Worm (Caenorhabditis elegans) whole organism, early embryonic: ENCODE measurements around the gene F58A4.6.
A peak's percentile ranks its signal among the peaks of the same experiment; 100 is the strongest.

Experiments used
- B0310.2 ChIP-seq: sonication (generic microtip); optimal IDR thresholded peaks from 2 replicates; lab custom pipeline; 2016; ENCODE audit warnings: mild to moderate bottlenecking, missing genetic modification characterization, missing compliant biosample characterization
- F13C5.2 ChIP-seq: sonication (generic microtip); optimal IDR thresholded peaks from 2 replicates; lab custom pipeline; 2017; ENCODE audit warnings: mild to moderate bottlenecking, missing genetic modification characterization, inconsistent platforms, missing compliant biosample characterization
- aly-1 ChIP-seq: sonication (generic microtip); optimal IDR thresholded peaks from 2 replicates; lab custom pipeline; 2016; ENCODE audit warnings: missing genetic modification characterization, missing compliant biosample characterization
- ama-1 ChIP-seq: fragments of 150-350 bp; optimal IDR thresholded peaks from 2 replicates; lab custom pipeline; 2014
- ceh-13 ChIP-seq: fragments of 200-800 bp; sonication (Bioruptor generic); optimal IDR thresholded peaks from 2 replicates; lab custom pipeline; 2018; ENCODE audit warnings: mild to moderate bottlenecking, missing genetic modification characterization, missing compliant biosample characterization
- ceh-36 ChIP-seq: sonication (generic microtip); optimal IDR thresholded peaks from 2 replicates; lab custom pipeline; 2016; ENCODE audit warnings: missing genetic modification characterization, inconsistent platforms, missing compliant biosample characterization
- ets-7 ChIP-seq: sonication (generic microtip); optimal IDR thresholded peaks from 2 replicates; lab custom pipeline; 2016; ENCODE audit warnings: missing genotype, missing genetic modification characterization, missing compliant biosample characterization
- flt-1 ChIP-seq: fragments of 200-800 bp; sonication (Bioruptor generic); IDR thresholded peaks from 2 replicates; pipeline ENCODE4 v1.3.6; 2022; ENCODE audit warnings: missing genetic modification characterization, missing compliant biosample characterization
- hmbx-1 ChIP-seq: sonication (generic microtip); optimal IDR thresholded peaks from 2 replicates; lab custom pipeline; 2016; ENCODE audit warnings: mild to moderate bottlenecking, missing genetic modification characterization, missing compliant biosample characterization
- hmg-4 ChIP-seq: fragments of 200-800 bp; sonication (Bioruptor generic); optimal IDR thresholded peaks from 2 replicates; lab custom pipeline; 2018; ENCODE audit warnings: mild to moderate bottlenecking, missing genetic modification characterization, missing compliant biosample characterization
- hnd-1 ChIP-seq: sonication (generic microtip); optimal IDR thresholded peaks from 2 replicates; lab custom pipeline; 2016; ENCODE audit warnings: missing genetic modification characterization, missing compliant biosample characterization
- pes-1 ChIP-seq: fragments of 200-800 bp; sonication (Bioruptor generic); IDR thresholded peaks from 2 replicates; pipeline ENCODE4 v1.3.6; 2022; ENCODE audit warnings: missing genetic modification reagents, missing genetic modification characterization, missing compliant biosample characterization
- scrt-1 ChIP-seq: fragments of 200-800 bp; sonication (Bioruptor generic); IDR thresholded peaks from 2 replicates; pipeline ENCODE4 v1.3.6; 2022; ENCODE audit warnings: missing genetic modification characterization, missing compliant biosample characterization
- sea-1 ChIP-seq: fragments of 200-800 bp; sonication (Bioruptor generic); conservative IDR thresholded peaks from 2 replicates; pipeline ENCODE4 v1.3.6; 2022; ENCODE audit warnings: missing genetic modification characterization, missing compliant biosample characterization
- tbx-11 ChIP-seq: fragments of 200-800 bp; sonication (Bioruptor generic); IDR thresholded peaks from 2 replicates; pipeline ENCODE4 v1.3.6; 2022; ENCODE audit warnings: missing genetic modification characterization, missing compliant biosample characterization
- tbx-37 ChIP-seq: fragments of 200-800 bp; sonication (Bioruptor generic); conservative IDR thresholded peaks from 2 replicates; pipeline ENCODE4 v1.3.6; 2022; ENCODE audit warnings: missing genetic modification reagents, missing genetic modification characterization, missing compliant biosample characterization
- tra-4 ChIP-seq: sonication (generic microtip); optimal IDR thresholded peaks from 2 replicates; lab custom pipeline; 2017; ENCODE audit warnings: missing genetic modification characterization, missing compliant biosample characterization

Gene F58A4.6

DNA sequence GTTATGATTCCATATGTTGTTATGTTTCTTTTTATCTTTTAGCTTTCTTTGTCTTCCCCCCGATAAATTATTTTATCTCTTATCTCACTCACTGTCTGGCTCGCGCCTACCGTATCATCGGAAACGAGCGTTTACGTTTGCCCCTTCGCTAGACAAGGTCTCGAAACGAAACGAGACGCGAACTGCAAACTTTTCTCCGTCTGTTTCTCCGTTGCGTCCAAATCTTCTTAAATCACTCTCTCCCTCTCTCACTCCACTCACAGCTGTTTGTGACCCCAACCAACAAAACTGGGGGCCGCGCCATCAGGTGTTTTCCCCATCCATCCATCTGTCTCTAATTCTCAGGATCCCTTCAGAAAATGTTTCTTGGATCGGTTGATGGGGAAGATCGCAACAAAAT is 5.9 kb downstream of the F58A4.6 start:
- no peak for TF ChIP-seq ets-7 (tag; lab: Kevin White, UChicago)
- TF ChIP-seq tra-4, result no peak

DNA sequence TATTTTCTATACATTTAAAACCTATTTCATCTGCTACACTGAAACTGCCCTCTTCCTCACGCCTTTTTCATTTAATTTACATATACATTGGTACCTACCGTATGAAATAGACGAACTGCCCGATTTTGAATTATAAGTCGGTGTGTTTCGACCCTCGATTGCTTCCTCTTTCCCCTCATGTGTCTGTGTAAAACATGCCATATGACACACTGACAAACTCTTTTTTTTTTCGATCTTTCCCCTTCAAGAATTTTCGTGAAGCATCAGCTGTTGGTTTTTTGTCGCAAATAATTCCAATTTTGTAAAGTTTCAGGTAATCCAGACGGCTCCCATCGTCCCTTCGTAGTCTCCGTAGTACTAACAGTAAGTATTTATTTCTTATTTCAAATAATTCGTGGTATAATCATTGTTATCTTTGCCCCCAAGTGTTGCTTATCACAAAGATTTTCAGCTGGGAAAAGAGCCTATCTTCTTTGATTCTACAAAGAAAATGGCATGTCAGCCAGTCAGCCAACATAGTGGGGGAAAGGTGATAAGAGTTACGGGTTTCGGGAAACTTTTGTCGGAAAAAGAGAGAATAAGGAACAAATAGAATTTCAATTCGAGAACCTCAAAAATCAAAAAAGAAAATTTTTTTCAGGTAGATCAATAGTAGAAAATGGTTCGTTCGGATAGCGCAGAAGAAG is 7.7 kb downstream of the F58A4.6 start:
- TF ChIP-seq flt-1 (GFP tag; lab: Robert Waterston, UW) (no peak), tbx-11 (GFP tag; lab: Robert Waterston, UW) (no peak), aly-1 (tag; lab: Kevin White, UChicago) (no peak), B0310.2 (tag; lab: Kevin White, UChicago) (no peak), sea-1 (no peak), hmg-4 (GFP tag; lab: Kevin White, UChicago) (no peak)

DNA sequence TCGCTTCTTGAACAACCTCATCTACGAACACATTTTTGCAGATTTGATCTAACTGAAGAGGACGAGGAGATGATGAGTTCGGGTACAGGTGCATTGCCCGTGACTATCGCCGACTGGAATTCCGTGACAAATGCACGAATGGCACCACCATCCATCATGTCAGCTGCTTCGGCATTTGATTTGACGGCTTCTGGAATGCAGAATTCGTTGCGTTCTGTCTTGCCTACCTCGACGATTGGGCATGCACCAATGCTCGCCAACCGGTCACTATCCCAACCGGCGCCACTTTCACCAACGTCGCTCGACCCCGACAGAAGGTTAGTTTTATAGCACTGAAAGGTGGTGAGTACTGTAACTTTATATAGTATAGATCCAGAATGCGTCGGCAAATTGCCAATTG is 9.2 kb downstream of the F58A4.6 start:
- TF ChIP-seq tra-4, result no peak

DNA sequence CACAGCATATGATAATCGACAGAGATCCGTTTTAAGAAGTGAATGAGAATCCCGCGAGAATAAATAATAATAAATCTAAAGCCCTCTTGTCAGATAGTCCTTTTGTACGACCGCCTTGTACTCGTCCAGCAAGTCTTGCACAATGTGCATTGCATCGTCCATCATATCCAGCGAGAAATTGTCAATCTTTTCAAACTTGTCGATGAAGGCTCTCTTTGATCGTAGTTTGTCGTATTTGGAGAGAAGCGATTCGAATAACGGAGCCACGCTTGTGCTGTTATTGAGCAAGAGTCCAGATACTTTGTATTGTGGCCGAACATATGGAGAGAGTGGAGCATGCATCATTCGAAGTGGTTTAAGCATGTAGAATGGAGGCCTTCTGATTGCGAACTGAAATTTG is 12.3 kb downstream of the F58A4.6 start:
- TF ChIP-seq aly-1 (tag; lab: Kevin White, UChicago), result no peak

DNA sequence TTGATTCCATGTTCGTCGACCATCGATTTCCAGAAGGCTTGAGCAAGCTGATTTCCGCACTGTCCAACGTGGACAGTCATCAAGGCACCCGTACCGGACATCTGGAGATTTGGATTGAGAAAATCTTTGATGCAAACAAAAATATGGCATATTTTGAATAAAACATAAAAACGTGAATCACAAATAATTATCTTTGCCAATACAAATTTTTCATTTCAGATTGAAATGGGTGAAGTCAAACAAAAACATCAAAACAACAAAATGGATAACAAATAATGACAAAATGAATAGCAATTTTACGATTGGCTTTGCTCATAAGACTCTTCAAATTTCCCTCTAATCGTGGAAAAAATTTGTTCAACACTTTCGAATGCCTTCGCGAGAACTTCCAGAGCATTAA is 14.8 kb downstream of the F58A4.6 start, which contains the start of gene tbg-1:
Gene tbg-1, minus strand, starts transcription at position 101 of the 400 bp plus-strand sequence.
- no peak for TF ChIP-seq hnd-1
- no peak for TF ChIP-seq ets-7 (tag; lab: Kevin White, UChicago)
- TF ChIP-seq F13C5.2 (tag; lab: Kevin White, UChicago), result no peak
- TF ChIP-seq tbx-37 (GFP tag; lab: Robert Waterston, UW), result no peak
- TF ChIP-seq aly-1 (tag; lab: Kevin White, UChicago), result no peak
- TF ChIP-seq flt-1 (GFP tag; lab: Robert Waterston, UW), result no peak
- TF ChIP-seq sea-1, result no peak
- TF ChIP-seq ama-1 (lab: Kevin White, UChicago), result no peak
- no peak for TF ChIP-seq tbx-11 (GFP tag; lab: Robert Waterston, UW)
- TF ChIP-seq tra-4, result no peak
- no peak for TF ChIP-seq ceh-13 (GFP tag; lab: Kevin White, UChicago)
- TF ChIP-seq pes-1, result no peak
- TF ChIP-seq ceh-36 (tag; lab: Kevin White, UChicago), result no peak

DNA sequence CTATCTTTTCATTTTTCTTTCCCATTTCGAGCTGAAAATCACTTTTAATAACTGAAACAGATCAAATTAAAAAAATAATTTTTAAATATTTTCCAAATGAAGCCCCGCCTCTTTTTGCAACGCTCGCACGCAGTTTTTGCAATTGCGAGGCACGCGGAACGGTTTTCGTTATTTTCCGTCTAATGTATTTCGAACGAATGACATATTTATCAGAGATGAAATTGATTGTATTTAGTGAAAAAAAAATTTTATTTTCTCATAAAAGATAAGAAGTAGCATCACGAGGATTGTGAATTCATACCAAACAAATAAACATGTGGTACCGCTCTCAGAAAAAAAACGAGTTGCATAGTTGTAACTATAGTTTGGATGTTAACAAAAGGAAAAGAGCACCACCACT is 15.6 kb downstream of the F58A4.6 start, which contains the start of gene rpac-19:
Gene rpac-19, minus strand, starts transcription at position 31 of the 400 bp plus-strand sequence.
- TF ChIP-seq F13C5.2 (tag; lab: Kevin White, UChicago) (peak; percentile 70), ets-7 (tag; lab: Kevin White, UChicago) (no peak), hnd-1 (peak; percentile 23), ama-1 (lab: Kevin White, UChicago) (no peak), pes-1 (peak; percentile 73), hmg-4 (GFP tag; lab: Kevin White, UChicago) (peak; percentile 13), hmbx-1 (tag; lab: Kevin White, UChicago) (peak; percentile 44), tra-4 (no peak), scrt-1 (peak; percentile 69; the same call in 1 of the 2 replicates), aly-1 (tag; lab: Kevin White, UChicago) (no peak), tbx-37 (GFP tag; lab: Robert Waterston, UW) (peak; percentile 50; the same call in 1 of the 2 replicates), tbx-11 (GFP tag; lab: Robert Waterston, UW) (no peak), B0310.2 (tag; lab: Kevin White, UChicago) (no peak), sea-1 (0 out of 2 replicates have a peak, but pooled peaks have one; percentile 57), ceh-13 (GFP tag; lab: Kevin White, UChicago) (peak; percentile 49), flt-1 (GFP tag; lab: Robert Waterston, UW) (peak; percentile 61; the same call in 1 of the 2 replicates), ceh-36 (tag; lab: Kevin White, UChicago) (peak; percentile 53)

DNA sequence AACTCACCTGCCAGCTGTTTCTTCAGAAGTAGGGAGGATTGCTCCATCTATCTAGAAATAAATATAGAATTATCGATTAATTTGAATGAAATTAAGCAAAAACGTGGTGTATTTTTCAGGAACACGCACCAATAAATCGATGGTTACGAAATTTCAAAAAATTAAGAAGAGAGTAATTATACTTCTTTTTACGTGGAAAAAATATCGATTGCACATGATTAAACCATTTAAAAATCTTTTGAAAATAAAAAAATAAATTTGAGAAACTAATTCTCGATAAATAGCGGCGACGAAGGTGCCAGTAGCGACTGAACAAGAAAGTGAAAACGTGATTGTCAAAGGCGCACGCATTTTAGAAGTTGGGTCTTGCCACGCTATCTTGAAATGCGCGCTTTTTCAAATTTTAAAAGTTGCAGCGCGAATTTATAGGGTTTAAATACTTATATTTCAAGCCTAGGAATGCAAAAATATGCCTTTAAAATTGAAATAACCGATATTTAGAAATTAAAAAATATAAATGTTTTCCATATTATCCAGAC is 16.9 kb downstream of the F58A4.6 start, which contains the start of gene ubc-7:
Gene ubc-7, minus strand, starts transcription at position 51 of the 539 bp plus-strand sequence.
- no peak for TF ChIP-seq ceh-36 (tag; lab: Kevin White, UChicago)
- peak; percentile 56 for TF ChIP-seq F13C5.2 (tag; lab: Kevin White, UChicago)

DNA sequence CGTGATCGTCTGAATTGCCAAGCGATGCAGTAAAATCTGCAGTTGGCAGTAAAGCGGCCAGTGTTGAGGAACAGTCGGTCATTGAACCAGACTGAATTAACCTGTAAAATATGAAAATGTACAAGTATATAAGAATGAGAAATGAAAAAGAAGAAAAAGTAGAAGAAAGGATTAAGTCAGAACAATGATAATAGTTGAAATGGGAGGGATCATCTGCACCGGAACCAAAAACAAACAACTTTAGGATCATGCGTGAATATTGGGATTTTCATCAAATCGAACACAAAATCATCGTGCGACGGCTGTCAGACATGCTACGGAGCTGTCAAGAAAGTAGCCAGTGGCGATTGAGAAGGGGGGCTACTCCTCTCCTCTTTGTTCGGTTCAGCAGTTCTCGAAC is 22.7 kb downstream of the F58A4.6 start, which contains the start of gene gei-13:
Gene gei-13, minus strand, starts transcription at position 101 of the 400 bp plus-strand sequence.
- TF ChIP-seq ama-1 (lab: Kevin White, UChicago), result no peak
- TF ChIP-seq sea-1, result no peak
- no peak for TF ChIP-seq F13C5.2 (tag; lab: Kevin White, UChicago)
- TF ChIP-seq ceh-13 (GFP tag; lab: Kevin White, UChicago), result no peak
- TF ChIP-seq pes-1, result no peak
- no peak for TF ChIP-seq tra-4
- no peak for TF ChIP-seq hmbx-1 (tag; lab: Kevin White, UChicago)
- TF ChIP-seq tbx-11 (GFP tag; lab: Robert Waterston, UW), result no peak
- TF ChIP-seq tbx-37 (GFP tag; lab: Robert Waterston, UW), result no peak
- no peak for TF ChIP-seq ceh-36 (tag; lab: Kevin White, UChicago)
- no peak for TF ChIP-seq hnd-1
- no peak for TF ChIP-seq aly-1 (tag; lab: Kevin White, UChicago)
- TF ChIP-seq hmg-4 (GFP tag; lab: Kevin White, UChicago), result no peak
- no peak for TF ChIP-seq ets-7 (tag; lab: Kevin White, UChicago)
- TF ChIP-seq B0310.2 (tag; lab: Kevin White, UChicago), result no peak
